Fruit fly (Drosophila melanogaster): ENCODE results near the gene ATPsyndelta.

Gene ATPsyndelta

DNA sequence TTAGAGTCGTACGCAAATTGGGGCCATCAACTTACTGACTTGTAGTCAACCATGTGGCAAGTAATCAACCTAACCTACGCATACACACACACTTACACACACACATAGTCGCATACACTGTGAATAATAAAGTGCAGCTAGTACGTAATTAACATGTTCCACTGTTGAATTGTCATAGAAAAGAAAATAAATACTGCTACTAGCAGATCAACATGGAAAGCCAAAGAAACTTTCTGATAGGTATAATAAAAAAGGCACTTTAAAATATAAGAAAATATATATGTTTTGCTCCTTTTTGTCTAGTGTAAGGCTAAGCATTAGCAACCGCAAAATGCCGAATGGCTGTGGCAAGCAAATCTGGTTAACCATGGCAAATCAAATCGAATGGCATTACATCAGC, 46.8 kb downstream of the ATPsyndelta start (continued):
- TF ChIP-seq Hr78 (GFP tag; optimal IDR thresholded peaks at IDR 0.05) (no peak), Trl (optimal IDR thresholded peaks at IDR 0.05) (no peak), Trl (GFP tag; optimal IDR thresholded peaks at IDR 0.05) (no peak), CG30020 (tag; optimal IDR thresholded peaks at IDR 0.05) (no peak), Meics (GFP tag; optimal IDR thresholded peaks at IDR 0.05) (peak; percentile 16), CG1529 (GFP tag; optimal IDR thresholded peaks at IDR 0.05) (no peak), CG12236 (GFP tag; optimal IDR thresholded peaks at IDR 0.05) (no peak)

DNA sequence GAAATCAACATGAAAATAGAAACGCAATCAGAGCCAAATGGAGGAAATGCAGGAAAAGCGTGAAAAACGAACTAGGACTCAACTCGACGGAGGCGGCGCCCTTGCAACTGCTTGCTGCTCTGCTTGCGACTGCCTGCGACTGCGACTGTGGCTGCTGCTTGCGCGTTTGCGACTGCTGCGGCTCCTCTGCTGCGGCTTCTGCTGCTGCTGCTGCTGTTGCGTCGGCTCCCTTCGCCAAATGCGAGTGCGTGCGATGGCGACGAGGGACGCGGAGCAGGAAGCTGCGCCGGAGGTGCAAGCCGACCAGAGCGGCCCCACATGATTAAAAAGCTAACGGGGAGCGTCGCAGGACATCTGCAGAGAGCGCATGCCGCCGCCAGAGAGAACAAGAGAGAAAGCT, 48.4 kb downstream of the ATPsyndelta start:
- TF ChIP-seq sim (GFP tag; IDR thresholded peaks at IDR 0.05) (no peak), ewg (GFP tag; optimal IDR thresholded peaks at IDR 0.05) (peak; percentile 16), Dref (GFP tag; IDR thresholded peaks at IDR 0.05) (0 out of 2 replicates have a peak, but pooled peaks have one; percentile 18), Trl (optimal IDR thresholded peaks at IDR 0.05) (peak in 1 of 2 experiments; percentile 18), Trl (GFP tag; optimal IDR thresholded peaks at IDR 0.05) (no peak), Adf1 (GFP tag; IDR thresholded peaks at IDR 0.05) (peak; percentile 80), crol (GFP tag; IDR thresholded peaks at IDR 0.05) (peak; percentile 32; the same call in 1 of the 2 replicates), CG4282 (GFP tag; optimal IDR thresholded peaks at IDR 0.05) (no peak), Med (GFP tag) (peak; percentile 39), kay (GFP tag; optimal IDR thresholded peaks at IDR 0.05) (no peak), lola (GFP tag; optimal IDR thresholded peaks at IDR 0.05) (no peak), so (GFP tag; IDR thresholded peaks at IDR 0.05) (no peak), CG2116 (GFP tag; optimal IDR thresholded peaks at IDR 0.05) (no peak), Drgx (GFP tag; IDR thresholded peaks at IDR 0.05) (0 out of 2 replicates have a peak, but pooled peaks have one; percentile 11), Deaf1 (tag; optimal IDR thresholded peaks at IDR 0.05) (peak; percentile 64), otp (GFP tag; IDR thresholded peaks at IDR 0.05) (no peak), CG12744 (GFP tag; optimal IDR thresholded peaks at IDR 0.05) (no peak), stc (GFP tag; IDR thresholded peaks at IDR 0.05) (no peak), CG31365 (tag; optimal IDR thresholded peaks at IDR 0.05) (peak; percentile 77), Optix (GFP tag; IDR thresholded peaks at IDR 0.05) (no peak), Dip3 (GFP tag; optimal IDR thresholded peaks at IDR 0.05) (no peak), CG9727 (GFP tag; optimal IDR thresholded peaks at IDR 0.05) (no peak), Ets65A (GFP tag) (peak; percentile 17), sens (GFP tag) (peak; percentile 7)

DNA sequence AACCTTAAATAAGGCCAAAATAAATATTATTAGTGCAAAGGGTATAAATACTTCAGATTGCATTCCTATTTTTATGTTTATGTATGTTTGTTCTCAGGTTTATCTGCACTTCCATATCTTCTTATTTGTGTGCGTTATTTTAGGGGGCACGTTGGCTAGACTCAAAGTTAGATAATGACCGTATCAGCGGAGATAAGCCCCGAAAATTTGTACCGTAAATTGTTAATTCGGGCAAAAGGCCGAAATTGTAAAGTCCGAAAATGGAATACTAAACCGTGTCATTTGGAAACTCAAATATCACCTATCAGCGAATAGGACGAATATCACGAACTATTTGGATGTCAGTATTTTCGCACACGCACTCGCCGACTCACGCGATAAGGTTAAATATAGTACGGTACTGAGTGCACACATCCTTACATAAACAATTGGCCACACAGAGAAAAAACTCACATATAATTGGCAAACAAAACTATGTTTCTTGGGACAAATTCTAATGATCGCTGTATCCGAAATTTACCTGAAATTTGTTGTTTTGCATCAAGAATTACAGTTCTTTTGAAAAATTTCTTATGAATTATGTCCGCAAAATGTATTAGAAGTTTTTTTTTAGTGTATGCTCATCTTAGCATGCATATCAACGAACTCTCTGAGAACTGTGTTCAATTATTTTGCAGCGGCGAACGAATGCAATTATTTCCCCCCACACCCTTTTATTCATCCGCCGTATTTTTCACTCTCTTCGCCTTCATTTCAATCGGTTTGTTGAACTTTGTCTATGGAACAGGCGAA, 50.6 kb downstream of the ATPsyndelta start, which contains the start of gene Hk:
Gene Hk (minus strand): TSS at position 321 of the 792 bp plus-strand sequence.
- TF ChIP-seq az2 (GFP tag; optimal IDR thresholded peaks at IDR 0.05) (peak; percentile 21), pho (GFP tag; optimal IDR thresholded peaks at IDR 0.05) (peak; percentile 44), YL-1 (GFP tag; optimal IDR thresholded peaks at IDR 0.05) (no peak), sima (GFP tag; optimal IDR thresholded peaks at IDR 0.05) (peak; percentile 2), Stat92E (GFP tag; optimal IDR thresholded peaks at IDR 0.05) (no peak), CG7928 (GFP tag; optimal IDR thresholded peaks at IDR 0.05) (no peak), Meics (GFP tag; optimal IDR thresholded peaks at IDR 0.05) (peak; percentile 58), Max (GFP tag; optimal IDR thresholded peaks at IDR 0.05) (no peak), insv (GFP tag; optimal IDR thresholded peaks at IDR 0.05) (no peak), sug (tag; optimal IDR thresholded peaks at IDR 0.05) (no peak), croc (GFP tag; conservative IDR thresholded peaks at IDR 0.05) (no peak), D19A (tag; optimal IDR thresholded peaks at IDR 0.05) (no peak), Myb (GFP tag; optimal IDR thresholded peaks at IDR 0.05) (peak; percentile 5), CG17361 (GFP tag; IDR thresholded peaks at IDR 0.05) (0 out of 3 replicates have a peak, but pooled peaks have one; percentile 8), sim (GFP tag; IDR thresholded peaks at IDR 0.05) (no peak), tio (GFP tag; optimal IDR thresholded peaks at IDR 0.05) (peak; percentile 41), CG13624 (GFP tag; optimal IDR thresholded peaks at IDR 0.05) (peak; percentile 41), unc-4 (GFP tag; IDR thresholded peaks at IDR 0.05; ENCODE audit: partially characterized antibody) (no peak), cg (GFP tag; optimal IDR thresholded peaks at IDR 0.05) (peak; percentile 9), CG8924 (tag; optimal IDR thresholded peaks at IDR 0.05) (peak; percentile 4), CG7372 (GFP tag; IDR thresholded peaks at IDR 0.05) (no peak), Vsx1 (GFP tag; optimal IDR thresholded peaks at IDR 0.05) (no peak)

All from whole organism, embryonic.